Worm (Caenorhabditis elegans) whole organism, L3 larva: ENCODE data around the gene Y67D8B.5.

Experiments
- ama-1 ChIP-seq: fragments of 150-350 bp; optimal IDR thresholded peaks from 2 replicates; lab custom pipeline; 2018
- ceh-28 ChIP-seq: fragments of 150-350 bp; optimal IDR thresholded peaks from 2 replicates; lab custom pipeline; 2014; ENCODE audit warnings: missing biosample characterization, missing genetic modification reagents, missing genetic modification characterization
- elt-1 ChIP-seq: fragments of 150-350 bp; optimal IDR thresholded peaks from 2 replicates; lab custom pipeline; 2014; ENCODE audit warnings: missing biosample characterization, missing genetic modification characterization
- eor-1 ChIP-seq, 2 experiments: fragments of 150-350 bp; optimal IDR thresholded peaks; 2 replicates each; lab custom pipeline; 2014 to 2018; ENCODE audit warnings: missing biosample characterization in 2 of 2, missing genetic modification characterization in 2 of 2
- fkh-10 ChIP-seq: sonication (generic microtip); optimal IDR thresholded peaks from 2 replicates; lab custom pipeline; 2017; ENCODE audit warnings: missing biosample characterization, missing genetic modification reagents, missing genetic modification characterization
- fos-1 ChIP-seq: fragments of 150-350 bp; optimal IDR thresholded peaks from 2 replicates; lab custom pipeline; 2014; ENCODE audit warnings: missing biosample characterization, missing genetic modification characterization
- lin-39 ChIP-seq: fragments of 150-350 bp; optimal IDR thresholded peaks from 2 replicates; lab custom pipeline; 2018; ENCODE audit warnings: missing biosample characterization, missing genetic modification reagents, missing genetic modification characterization
- nhr-11 ChIP-seq: fragments of 150-350 bp; optimal IDR thresholded peaks from 2 replicates; lab custom pipeline; 2014; ENCODE audit warnings: missing biosample characterization, missing genetic modification characterization
- nhr-237 ChIP-seq: fragments of 150-350 bp; optimal IDR thresholded peaks from 2 replicates; lab custom pipeline; 2014; ENCODE audit warnings: missing biosample characterization, missing genetic modification characterization
- pha-4 ChIP-seq: fragments of 150-350 bp; optimal IDR thresholded peaks from 2 replicates; lab custom pipeline; 2014; ENCODE audit warnings: missing biosample characterization, missing genetic modification reagents, missing genetic modification characterization
- pqm-1 ChIP-seq: fragments of 150-350 bp; optimal IDR thresholded peaks from 2 replicates; lab custom pipeline; 2017; ENCODE audit warnings: missing biosample characterization, missing genetic modification characterization, inconsistent platforms
- snpc-4 ChIP-seq: fragments of 150-350 bp; optimal IDR thresholded peaks from 2 replicates; lab custom pipeline; 2014; ENCODE audit warnings: missing biosample characterization, missing genetic modification characterization
- unc-62 ChIP-seq: fragments of 150-350 bp; sonication (generic microtip); optimal IDR thresholded peaks from 4 replicates; lab custom pipeline; 2014; ENCODE audit warnings: missing biosample characterization, missing genetic modification reagents, missing genetic modification characterization

DNA sequence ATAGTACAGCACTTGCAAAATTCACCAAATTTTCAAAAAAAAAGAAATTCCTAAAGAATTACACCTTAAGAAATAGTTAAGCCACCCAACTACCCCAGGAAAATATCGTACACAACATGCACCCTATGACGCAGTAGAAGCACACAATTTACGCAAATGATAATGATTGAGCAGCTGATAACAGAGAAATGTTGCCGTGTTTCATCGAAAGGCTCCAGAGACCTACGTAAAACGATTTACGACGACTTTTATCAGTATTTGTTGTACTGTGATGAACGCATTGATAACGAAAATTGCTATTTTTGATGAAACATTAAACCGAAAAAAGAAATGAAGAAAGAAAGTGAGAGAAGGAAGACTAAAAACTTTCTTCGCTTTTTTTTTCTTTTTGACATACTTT lies 44.0 kb upstream of the Y67D8B.5 start:
- no peak for TF ChIP-seq ama-1
- TF ChIP-seq eor-1 (tag; optimal IDR thresholded peaks at IDR 0.05; lab: Kevin White, UChicago): no peak
- TF ChIP-seq nhr-237 (tag; lab: Kevin White, UChicago): no peak
- TF ChIP-seq unc-62 (GFP tag; lab: Kevin White, UChicago): no peak
- no peak for TF ChIP-seq ceh-28 (tag; lab: Kevin White, UChicago)
- no peak for TF ChIP-seq fkh-10 (GFP tag; lab: Kevin White, UChicago)
- no peak for TF ChIP-seq fos-1 (tag; lab: Kevin White, UChicago)
- TF ChIP-seq snpc-4 (tag; lab: Kevin White, UChicago): no peak
- no peak for TF ChIP-seq elt-1
- peak; percentile 66 for TF ChIP-seq pha-4 (tag; lab: Kevin White, UChicago)
- TF ChIP-seq lin-39: no peak
- TF ChIP-seq nhr-11 (tag; lab: Kevin White, UChicago): no peak
- peak; percentile 100 for TF ChIP-seq pqm-1 (tag; lab: Kevin White, UChicago)
